Worm (Caenorhabditis elegans) whole organism, L1 larva: Measurements from ENCODE around the gene nspc-20.

ENCODE experiments used
- C04F5.9 ChIP-seq: sonication (generic microtip); optimal IDR thresholded peaks from 2 replicates; lab custom pipeline; 2016; ENCODE audit warnings: missing genetic modification characterization, missing compliant biosample characterization
- C16A3.4 ChIP-seq: fragments of 150-350 bp; optimal IDR thresholded peaks from 2 replicates; lab custom pipeline; 2014; ENCODE audit warnings: missing biosample characterization, missing genetic modification characterization
- C34B4.2 ChIP-seq: sonication (generic microtip); optimal IDR thresholded peaks from 2 replicates; lab custom pipeline; 2017; ENCODE audit warnings: mild to moderate bottlenecking, missing genetic modification characterization, missing compliant biosample characterization
- Y116A8C.19 ChIP-seq: sonication (generic microtip); optimal IDR thresholded peaks from 2 replicates; lab custom pipeline; 2016; ENCODE audit warnings: missing compliant biosample characterization, missing genetic modification characterization, borderline replicate concordance
- alr-1 ChIP-seq: fragments of 200-800 bp; sonication (Bioruptor generic); optimal IDR thresholded peaks from 2 replicates; lab custom pipeline; 2018; ENCODE audit warnings: borderline replicate concordance, mild to moderate bottlenecking, missing genetic modification characterization, missing compliant biosample characterization
- blmp-1 ChIP-seq: fragments of 150-350 bp; optimal IDR thresholded peaks from 2 replicates; lab custom pipeline; 2014; ENCODE audit warnings: missing biosample characterization, missing genetic modification characterization
- ceh-63 ChIP-seq: fragments of 200-800 bp; sonication (Bioruptor generic); optimal IDR thresholded peaks from 2 replicates; lab custom pipeline; 2018; ENCODE audit warnings: mild to moderate bottlenecking, missing genetic modification characterization, missing compliant biosample characterization
- ceh-8 ChIP-seq: fragments of 200-800 bp; sonication (Bioruptor generic); optimal IDR thresholded peaks from 2 replicates; lab custom pipeline; 2018; ENCODE audit warnings: mild to moderate bottlenecking, missing genetic modification characterization, moderate library complexity, missing compliant biosample characterization
- ceh-88 ChIP-seq: fragments of 200-800 bp; sonication (Bioruptor generic); IDR thresholded peaks from 2 replicates; pipeline ENCODE4 v1.3.6; 2022; ENCODE audit warnings: missing genetic modification characterization, missing compliant biosample characterization
- ces-1 ChIP-seq: fragments of 150-350 bp; optimal IDR thresholded peaks from 2 replicates; lab custom pipeline; 2014; ENCODE audit warnings: missing biosample characterization, missing genetic modification reagents, missing genetic modification characterization
- dsc-1 ChIP-seq: sonication (generic microtip); optimal IDR thresholded peaks from 2 replicates; lab custom pipeline; 2016; ENCODE audit warnings: mild to moderate bottlenecking, missing genetic modification characterization, missing compliant biosample characterization
- efl-3 ChIP-seq: fragments of 200-800 bp; sonication (Bioruptor generic); optimal IDR thresholded peaks from 2 replicates; lab custom pipeline; 2018; ENCODE audit warnings: mild to moderate bottlenecking, missing genetic modification characterization, missing compliant biosample characterization
- elt-2 ChIP-seq: sonication (generic microtip); optimal IDR thresholded peaks from 2 replicates; lab custom pipeline; 2016; ENCODE audit warnings: missing genetic modification characterization, mild to moderate bottlenecking, inconsistent platforms, missing compliant biosample characterization, missing genetic modification reagents
- fkh-10 ChIP-seq: sonication (generic microtip); optimal IDR thresholded peaks from 2 replicates; lab custom pipeline; 2017; ENCODE audit warnings: missing biosample characterization, missing genetic modification reagents, missing genetic modification characterization
- fkh-4 ChIP-seq: sonication (generic microtip); optimal IDR thresholded peaks from 2 replicates; lab custom pipeline; 2016; ENCODE audit warnings: missing compliant biosample characterization, missing genetic modification characterization, borderline replicate concordance
- fos-1 ChIP-seq: fragments of 150-350 bp; optimal IDR thresholded peaks from 2 replicates; lab custom pipeline; 2014; ENCODE audit warnings: missing biosample characterization, missing genetic modification characterization
- hlh-17 ChIP-seq: fragments of 200-800 bp; sonication (Bioruptor generic); optimal IDR thresholded peaks from 2 replicates; lab custom pipeline; 2018; ENCODE audit warnings: missing genetic modification characterization, mild to moderate bottlenecking, missing compliant biosample characterization, moderate library complexity, borderline replicate concordance
- hpl-2 ChIP-seq: fragments of 150-350 bp; optimal IDR thresholded peaks from 2 replicates; lab custom pipeline; 2014; ENCODE audit warnings: missing biosample characterization, missing genetic modification reagents, missing genetic modification characterization
- jun-1 ChIP-seq: fragments of 150-350 bp; optimal IDR thresholded peaks from 2 replicates; lab custom pipeline; 2014; ENCODE audit warnings: missing biosample characterization, missing genetic modification reagents, missing genetic modification characterization
- lin-13 ChIP-seq: fragments of 150-350 bp; optimal IDR thresholded peaks from 2 replicates; lab custom pipeline; 2014; ENCODE audit warnings: missing biosample characterization, missing genetic modification reagents, missing genetic modification characterization
- lin-14 ChIP-seq: fragments of 200-800 bp; sonication (Bioruptor generic); optimal IDR thresholded peaks from 2 replicates; lab custom pipeline; 2018; ENCODE audit warnings: mild to moderate bottlenecking, missing genetic modification characterization, moderate library complexity, missing compliant biosample characterization
- lin-15B ChIP-seq: fragments of 150-350 bp; sonication (generic microtip); optimal IDR thresholded peaks from 3 replicates; lab custom pipeline; 2014; ENCODE audit warnings: missing biosample characterization, missing genetic modification characterization
- lin-39 ChIP-seq: fragments of 150-350 bp; optimal IDR thresholded peaks from 2 replicates; lab custom pipeline; 2014; ENCODE audit warnings: missing biosample characterization, missing genetic modification reagents, missing genetic modification characterization
- nhr-11 ChIP-seq: fragments of 150-350 bp; optimal IDR thresholded peaks from 2 replicates; lab custom pipeline; 2014; ENCODE audit warnings: missing biosample characterization, missing genetic modification characterization
- nhr-12 ChIP-seq: sonication (generic microtip); optimal IDR thresholded peaks from 2 replicates; lab custom pipeline; 2017; ENCODE audit warnings: missing biosample characterization, missing genetic modification characterization
- nhr-19 ChIP-seq: fragments of 200-800 bp; sonication (Bioruptor generic); conservative IDR thresholded peaks from 2 replicates; pipeline ENCODE4 v1.3.6; 2022; ENCODE audit warnings: missing genetic modification characterization, missing compliant biosample characterization
- nhr-20 ChIP-seq: sonication (generic microtip); optimal IDR thresholded peaks from 2 replicates; lab custom pipeline; 2016; ENCODE audit warnings: mild to moderate bottlenecking, missing genetic modification characterization, missing compliant biosample characterization
- nhr-237 ChIP-seq: fragments of 150-350 bp; optimal IDR thresholded peaks from 2 replicates; lab custom pipeline; 2014; ENCODE audit warnings: missing biosample characterization, missing genetic modification characterization
- nhr-71 ChIP-seq: sonication (generic microtip); optimal IDR thresholded peaks from 2 replicates; lab custom pipeline; 2016; ENCODE audit warnings: mild to moderate bottlenecking, missing genetic modification characterization, moderate library complexity, missing compliant biosample characterization
- nhr-76 ChIP-seq: sonication (generic microtip); optimal IDR thresholded peaks from 2 replicates; lab custom pipeline; 2017; ENCODE audit warnings: missing biosample characterization, missing genetic modification characterization
- pag-3 ChIP-seq: sonication (generic microtip); optimal IDR thresholded peaks from 2 replicates; lab custom pipeline; 2017; ENCODE audit warnings: missing genetic modification characterization, mild to moderate bottlenecking, missing compliant biosample characterization, antibody characterized with exemption, borderline replicate concordance; ENCODE audit not compliant: insufficient read depth
- pax-3 ChIP-seq: fragments of 200-800 bp; sonication (Bioruptor generic); optimal IDR thresholded peaks from 2 replicates; lab custom pipeline; 2018; ENCODE audit warnings: mild to moderate bottlenecking, missing genetic modification characterization, moderate library complexity, missing compliant biosample characterization
- snu-23 ChIP-seq: sonication (generic microtip); optimal IDR thresholded peaks from 2 replicates; lab custom pipeline; 2016; ENCODE audit warnings: missing genetic modification characterization, missing compliant biosample characterization
- sox-4 ChIP-seq: sonication (generic microtip); optimal IDR thresholded peaks from 2 replicates; lab custom pipeline; 2016; ENCODE audit warnings: missing genetic modification characterization, missing compliant biosample characterization
- sptf-1 ChIP-seq: fragments of 150-350 bp; optimal IDR thresholded peaks from 2 replicates; lab custom pipeline; 2014; ENCODE audit warnings: missing biosample characterization, missing genetic modification characterization
- swsn-7 ChIP-seq: sonication (generic microtip); optimal IDR thresholded peaks from 2 replicates; lab custom pipeline; 2016; ENCODE audit warnings: missing genetic modification characterization, missing compliant biosample characterization
- unc-30 ChIP-seq: sonication (generic microtip); optimal IDR thresholded peaks from 2 replicates; lab custom pipeline; 2017; ENCODE audit warnings: missing biosample characterization, missing genetic modification characterization
- unc-86 ChIP-seq: sonication (generic microtip); optimal IDR thresholded peaks from 2 replicates; lab custom pipeline; 2016; ENCODE audit warnings: missing genetic modification characterization, missing compliant biosample characterization
- xbp-1 ChIP-seq: sonication (generic microtip); optimal IDR thresholded peaks from 2 replicates; lab custom pipeline; 2016; ENCODE audit warnings: missing genetic modification characterization, missing compliant biosample characterization
- ztf-11 ChIP-seq, 2 experiments: sonication (generic microtip); optimal IDR thresholded peaks; 2 replicates each; lab custom pipeline; 2016 to 2017; ENCODE audit warnings: missing genetic modification characterization in 2 of 2, missing biosample characterization in 1 of 2, missing compliant biosample characterization in 1 of 2

Gene nspc-20

DNA sequence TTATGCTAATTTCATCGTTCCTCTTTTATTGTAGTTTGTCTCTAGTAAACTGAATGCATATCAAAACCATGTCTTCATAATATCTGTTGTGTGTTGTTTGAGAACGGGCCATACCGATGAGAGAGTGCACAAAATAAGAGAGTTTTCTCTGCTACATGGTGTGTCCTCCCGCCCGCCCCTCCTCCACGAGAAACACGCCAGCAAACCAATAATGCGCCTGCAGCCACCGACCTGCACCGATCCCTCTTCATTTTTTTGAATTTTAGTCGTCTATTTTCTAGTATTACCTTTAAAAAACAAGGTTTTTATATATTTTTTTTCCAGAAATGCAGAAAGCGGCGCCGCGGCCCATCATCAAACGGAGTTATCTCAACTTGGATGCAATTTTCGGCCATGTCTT is 49.8 kb downstream of the nspc-20 start, which contains the start of gene gfi-3 (continued):
- TF ChIP-seq nhr-19 (GFP tag; lab: Robert Waterston, UW) (peak; percentile 90), pag-3 (no peak), lin-13 (peak; percentile 85), Y116A8C.19 (tag; lab: Kevin White, UChicago) (no peak), ztf-11 (tag; optimal IDR thresholded peaks at IDR 0.05; lab: Kevin White, UChicago) (peak in 1 of 2 experiments; percentile 71), fkh-4 (peak; percentile 17), fkh-10 (GFP tag; lab: Kevin White, UChicago) (peak; percentile 6), C34B4.2 (tag; lab: Kevin White, UChicago) (no peak), nhr-20 (peak; percentile 91), nhr-71 (peak; percentile 93), xbp-1 (peak; percentile 81), efl-3 (GFP tag; lab: Kevin White, UChicago) (no peak), fos-1 (tag; lab: Kevin White, UChicago) (peak; percentile 55), nhr-237 (no peak), unc-30 (tag; lab: Kevin White, UChicago) (no peak), swsn-7 (tag; lab: Kevin White, UChicago) (peak; percentile 93), ces-1 (no peak), unc-86 (tag; lab: Kevin White, UChicago) (peak; percentile 73), sptf-1 (no peak), ceh-88 (GFP tag; lab: Robert Waterston, UW) (0 out of 2 replicates have a peak, but pooled peaks have one; percentile 14), dsc-1 (tag; lab: Kevin White, UChicago) (peak; percentile 83), C04F5.9 (no peak), nhr-76 (no peak), jun-1 (tag; lab: Kevin White, UChicago) (peak; percentile 71), lin-14 (GFP tag; lab: Kevin White, UChicago) (peak; percentile 94), ceh-63 (GFP tag; lab: Kevin White, UChicago) (no peak), ceh-8 (GFP tag; lab: Kevin White, UChicago) (peak; percentile 7), hpl-2 (GFP tag; lab: Kevin White, UChicago) (peak; percentile 69), alr-1 (tag; lab: Kevin White, UChicago) (no peak), pax-3 (tag; lab: Kevin White, UChicago) (peak; percentile 49), lin-39 (tag; lab: Kevin White, UChicago) (peak; percentile 85), elt-2 (tag; lab: Kevin White, UChicago) (peak; percentile 45), sox-4 (peak; percentile 42), nhr-11 (tag; lab: Kevin White, UChicago) (peak; percentile 15), nhr-12 (tag; lab: Kevin White, UChicago) (no peak), snu-23 (GFP tag; lab: Kevin White, UChicago) (peak; percentile 88), C16A3.4 (tag; lab: Kevin White, UChicago) (peak; percentile 76), blmp-1 (tag; lab: Kevin White, UChicago) (peak; percentile 56), lin-15B (peak; percentile 43), hlh-17 (no peak)
